Fruit fly (Drosophila melanogaster): ENCODE data around the gene trn.

DNA sequence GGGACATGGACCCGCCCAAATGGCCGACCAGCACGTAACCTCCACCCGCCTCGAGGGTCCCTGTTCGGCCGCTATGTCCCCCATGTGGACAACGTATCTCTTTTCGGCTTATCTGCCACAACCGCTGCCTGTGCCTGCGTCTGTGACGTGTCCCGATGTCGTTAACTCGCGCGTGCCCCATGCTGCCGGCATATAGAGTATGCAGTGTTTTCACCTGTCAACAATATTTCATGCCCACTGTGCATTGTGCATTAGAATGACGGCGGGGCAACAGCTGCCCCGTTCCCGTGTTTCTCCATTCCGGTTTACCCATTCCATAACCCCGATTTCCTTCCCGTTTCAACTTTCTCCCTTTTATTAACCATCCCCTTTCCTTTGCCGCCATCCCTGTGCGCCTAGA lies 20.8 kb downstream of the trn start:
- TF ChIP-seq CTCF (optimal IDR thresholded peaks at IDR 0.05) (no peak), CG8478 (optimal IDR thresholded peaks at IDR 0.05) (no peak)

All from S2 (cell line).